Worm (Caenorhabditis elegans): ENCODE measurements around the gene F23B12.7.

F23B12.7 gene

ce11 chrV:14501136-14501535, 51.6 kb downstream of the F23B12.7 start, which contains the start of gene R02D5.24:
R02D5.24 (plus strand) TSS chrV:14501340.
- TF ChIP-seq aha-1 (tag) (peak; percentile 64), ceh-44 (GFP tag; IDR thresholded peaks at IDR 0.05) (no peak), set-16 (GFP tag; IDR thresholded peaks at IDR 0.05) (no peak), ztf-7 (tag; optimal IDR thresholded peaks at IDR 0.05) (no peak), nhr-6 (tag; optimal IDR thresholded peaks at IDR 0.05) (peak; percentile 63), vab-7 (GFP tag; IDR thresholded peaks at IDR 0.05) (no peak)

All from whole organism, L4 larva.